Fruit fly (Drosophila melanogaster): ENCODE data around the gene Polr2C.

Polr2C gene

DNA sequence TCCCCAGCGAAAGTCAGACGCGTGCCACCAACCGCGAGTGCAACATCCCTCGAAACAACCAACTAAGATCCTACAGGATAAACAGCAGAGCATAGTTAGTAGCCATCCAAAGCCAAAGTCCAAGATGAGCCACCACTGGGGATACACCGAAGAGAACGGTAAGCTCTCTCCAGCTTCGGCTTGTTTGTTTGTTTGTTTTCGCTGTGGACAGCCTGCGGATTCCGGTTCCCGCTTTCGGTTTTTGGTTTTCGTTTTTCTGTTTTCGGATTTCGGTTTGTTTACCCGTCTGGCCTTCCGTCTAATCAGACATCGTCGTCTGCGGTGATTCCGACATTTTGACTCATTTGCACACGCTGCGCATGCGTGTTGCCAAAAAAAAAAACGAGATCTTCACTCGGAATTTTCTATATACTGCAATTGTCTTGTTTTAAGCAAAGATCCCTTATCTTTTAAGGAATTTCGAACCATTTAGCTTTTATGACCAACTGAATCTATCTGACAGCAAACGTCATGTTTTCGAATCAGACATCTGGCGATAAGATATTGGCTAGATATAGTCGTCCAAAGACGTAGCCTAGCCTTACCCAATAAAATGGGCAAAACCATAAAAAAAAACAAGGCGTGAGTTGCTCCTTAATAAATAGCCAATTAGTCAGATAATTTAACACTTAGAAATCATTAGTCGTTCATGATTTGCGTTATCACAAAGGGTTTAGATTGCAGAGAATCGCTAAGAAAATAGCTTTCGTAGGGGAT lies 29.2 kb upstream of the Polr2C start (continued):
- peak; percentile 6 for TF ChIP-seq HHEX (GFP tag; optimal IDR thresholded peaks at IDR 0.05)
- no peak for TF ChIP-seq Bdp1 (GFP tag; optimal IDR thresholded peaks at IDR 0.05)
- no peak for TF ChIP-seq CG2202 (tag; optimal IDR thresholded peaks at IDR 0.05)
- no peak for TF ChIP-seq lilli (GFP tag; optimal IDR thresholded peaks at IDR 0.05)
- peak; percentile 25 for TF ChIP-seq Jarid2 (GFP tag; optimal IDR thresholded peaks at IDR 0.05)

DNA sequence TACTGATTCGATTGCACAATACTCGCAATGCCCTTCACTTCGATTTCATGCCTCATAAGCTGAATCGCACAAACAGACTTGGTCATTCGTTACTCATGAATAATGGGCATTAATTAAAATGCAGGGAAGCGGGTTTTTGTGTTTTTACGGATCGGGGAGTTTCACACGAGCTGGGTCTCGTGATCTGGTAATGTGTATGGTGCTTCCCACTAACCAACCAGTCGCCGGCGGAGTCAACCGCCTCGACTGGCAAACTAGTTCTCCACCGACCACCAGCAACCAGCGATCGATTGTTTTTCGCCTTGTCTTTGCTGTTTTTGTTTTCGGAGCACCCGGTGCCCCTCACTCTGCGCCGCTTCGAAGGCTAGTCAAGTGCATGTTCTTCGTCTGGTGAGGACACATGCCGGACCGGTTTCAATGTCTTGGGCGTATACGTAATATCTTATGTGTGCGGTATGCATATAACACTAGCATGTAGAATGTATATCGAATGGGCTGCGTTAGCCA lies 28.5 kb upstream of the Polr2C start:
- TF ChIP-seq cwo (GFP tag; optimal IDR thresholded peaks at IDR 0.05), result peak; percentile 89
- peak; percentile 60 for TF ChIP-seq nom (GFP tag; optimal IDR thresholded peaks at IDR 0.05)
- TF ChIP-seq CG10274 (GFP tag; optimal IDR thresholded peaks at IDR 0.05), result peak; percentile 89
- TF ChIP-seq CG12769 (tag; optimal IDR thresholded peaks at IDR 0.05), result peak; percentile 74
- TF ChIP-seq vvl (GFP tag; IDR thresholded peaks at IDR 0.05), result peak; percentile 65
- TF ChIP-seq onecut (GFP tag; IDR thresholded peaks at IDR 0.05), result peak; percentile 46; the same call in 1 of the 2 replicates
- peak; percentile 71; the same call in 2 of the 4 replicates for TF ChIP-seq chinmo (GFP tag; IDR thresholded peaks at IDR 0.05; ENCODE audit: partially characterized antibody)
- TF ChIP-seq CG31224 (GFP tag; IDR thresholded peaks at IDR 0.05), result 0 out of 2 replicates have a peak, but pooled peaks have one; percentile 7
- no peak for TF ChIP-seq HHEX (GFP tag; optimal IDR thresholded peaks at IDR 0.05)
- peak; percentile 11 for TF ChIP-seq Med (GFP tag)
- 0 out of 2 replicates have a peak, but pooled peaks have one; percentile 22 for TF ChIP-seq dati (GFP tag; IDR thresholded peaks at IDR 0.05)
- TF ChIP-seq ftz-f1 (GFP tag; optimal IDR thresholded peaks at IDR 0.05), result peak; percentile 14
- TF ChIP-seq Ptx1 (GFP tag; IDR thresholded peaks at IDR 0.05), result no peak
- peak in 1 of 2 experiments; percentile 56 for TF ChIP-seq Pdp1 (GFP tag; optimal IDR thresholded peaks at IDR 0.05)
- peak; percentile 50 for TF ChIP-seq sqz (GFP tag; optimal IDR thresholded peaks at IDR 0.05)
- peak; percentile 20; the same call in 1 of the 2 replicates for TF ChIP-seq crol (GFP tag; IDR thresholded peaks at IDR 0.05)
- no peak for TF ChIP-seq CG15011 (GFP tag; optimal IDR thresholded peaks at IDR 0.05)
- TF ChIP-seq repo (GFP tag; optimal IDR thresholded peaks at IDR 0.05), result no peak

DNA sequence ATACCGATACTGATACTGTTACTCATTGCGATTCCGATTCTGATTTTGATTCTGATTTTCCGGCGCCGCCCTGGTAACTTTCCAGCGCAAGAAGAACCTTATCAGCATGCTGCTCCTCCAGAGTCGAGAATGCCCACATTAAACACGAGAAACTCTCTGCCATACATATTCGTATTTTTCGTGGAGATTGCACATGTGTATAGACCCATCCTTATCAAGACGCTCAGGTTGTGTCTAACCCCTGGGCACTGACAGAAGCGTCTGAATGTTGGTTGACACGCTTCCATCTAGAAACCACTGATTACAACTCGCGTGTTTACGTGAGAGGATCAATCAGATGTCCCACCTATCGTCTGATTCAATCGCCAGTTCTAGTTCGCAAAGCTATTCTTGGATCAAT lies 28.0 kb upstream of the Polr2C start:
- TF ChIP-seq sug (tag; optimal IDR thresholded peaks at IDR 0.05), result peak; percentile 27
- TF ChIP-seq nmo (GFP tag; optimal IDR thresholded peaks at IDR 0.05), result no peak
- TF ChIP-seq grn (GFP tag; optimal IDR thresholded peaks at IDR 0.05), result peak; percentile 25
- TF ChIP-seq cwo (GFP tag; optimal IDR thresholded peaks at IDR 0.05), result peak; percentile 3
- peak; percentile 25 for TF ChIP-seq exex (tag; optimal IDR thresholded peaks at IDR 0.05)

DNA sequence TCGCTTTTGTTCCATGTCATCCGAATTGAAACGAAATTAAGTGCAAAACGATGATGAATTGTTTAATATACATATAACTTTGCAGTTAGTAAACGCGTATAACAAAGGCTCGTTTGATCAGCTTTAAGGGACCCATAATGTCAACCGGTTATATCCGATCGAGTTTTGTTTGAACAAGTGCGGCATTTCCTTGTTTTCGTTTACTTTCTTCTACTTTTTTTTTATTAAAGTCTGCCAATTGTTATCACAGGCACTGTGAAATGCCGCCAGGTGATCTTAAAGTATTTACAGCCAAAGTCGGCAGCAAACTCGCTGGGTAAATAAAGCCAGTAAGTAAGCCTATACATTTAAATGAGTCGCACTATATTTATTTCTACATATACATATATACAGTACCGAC lies 26.0 kb upstream of the Polr2C start:
- TF ChIP-seq slbo (GFP tag; IDR thresholded peaks at IDR 0.05), result no peak
- no peak for TF ChIP-seq rib (GFP tag; IDR thresholded peaks at IDR 0.05)
- TF ChIP-seq Med (GFP tag), result peak; percentile 36
- TF ChIP-seq sens (GFP tag), result peak; percentile 60

DNA sequence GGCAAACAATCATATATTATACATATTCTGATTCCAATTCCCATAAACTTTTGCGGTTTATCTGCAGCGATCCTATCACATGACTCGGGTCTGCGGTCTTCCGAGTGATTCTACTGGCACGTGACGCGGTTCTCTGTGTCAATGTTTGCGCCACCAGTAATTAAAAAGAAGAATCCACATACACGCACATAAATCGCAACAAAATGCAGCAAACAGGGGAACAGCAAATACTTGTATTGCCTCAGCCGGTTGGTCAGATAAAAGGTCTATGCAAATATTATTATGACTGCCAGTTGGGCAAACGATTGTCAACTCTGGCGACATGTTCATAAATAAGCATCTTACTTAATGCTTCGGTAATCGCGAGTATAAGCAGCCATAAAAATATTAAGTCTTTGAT lies 25.2 kb upstream of the Polr2C start:
- peak; percentile 2 for TF ChIP-seq cwo (GFP tag; optimal IDR thresholded peaks at IDR 0.05)
- TF ChIP-seq sens (GFP tag), result peak; percentile 62
- no peak for TF ChIP-seq pzg (GFP tag; optimal IDR thresholded peaks at IDR 0.05)

Data from whole organism, embryonic.